Fruit fly (Drosophila melanogaster): ENCODE measurements around the gene CG46458.

DNA sequence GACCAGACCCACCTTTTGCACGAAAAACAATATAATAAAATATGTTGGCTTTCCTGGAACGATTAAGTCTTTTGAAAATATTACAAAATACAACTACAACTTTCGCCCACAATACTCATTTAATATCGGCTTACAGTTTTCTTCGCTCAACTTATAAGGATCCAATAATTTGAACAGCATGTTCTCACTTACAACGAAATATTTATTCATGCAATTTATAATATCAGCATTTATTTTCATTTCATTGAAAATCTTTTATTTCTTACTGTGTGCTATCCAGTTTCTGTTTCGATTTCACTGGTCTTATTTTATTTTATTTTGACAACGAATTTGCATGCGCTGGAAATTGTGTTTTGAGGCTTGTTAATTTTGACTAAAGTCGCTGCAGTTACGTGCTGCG is 10.3 kb upstream of the CG46458 start:
- TF ChIP-seq CG8478 (optimal IDR thresholded peaks at IDR 0.05), result no peak
- TF ChIP-seq CTCF (optimal IDR thresholded peaks at IDR 0.05), result no peak
